Fruit fly (Drosophila melanogaster) whole organism, embryonic: ENCODE measurements around the gene CG3434.

Experiments used
- Aef1 ChIP-seq: fragments of 200-800 bp; sonication (Bioruptor generic); IDR thresholded peaks from 3 replicates; pipeline ENCODE4 v1.3.6; 2022; ENCODE audit warnings: missing biosample characterization, missing genetic modification characterization
- Antp ChIP-seq: fragments of 200-800 bp; sonication (Bioruptor generic); optimal IDR thresholded peaks from 3 replicates; lab custom pipeline; 2016; ENCODE audit warnings: missing biosample characterization, missing genetic modification characterization
- Atf3 ChIP-seq: fragments of 200-800 bp; sonication (Bioruptor generic); optimal IDR thresholded peaks from 3 replicates; lab custom pipeline; 2016; ENCODE audit warnings: missing biosample characterization, missing genetic modification characterization
- CG11504 ChIP-seq: fragments of 200-800 bp; sonication (Bioruptor generic); optimal IDR thresholded peaks from 3 replicates; lab custom pipeline; 2019; ENCODE audit warnings: missing biosample characterization, mild to moderate bottlenecking, missing genetic modification characterization, moderate library complexity
- CG12104 ChIP-seq: fragments of 200-800 bp; sonication (Bioruptor generic); optimal IDR thresholded peaks from 3 replicates; lab custom pipeline; 2016; ENCODE audit warnings: missing biosample characterization, missing genetic modification characterization
- CG15073 ChIP-seq: fragments of 200-800 bp; sonication (Bioruptor generic); optimal IDR thresholded peaks from 2 replicates; lab custom pipeline; 2016; ENCODE audit warnings: missing biosample characterization, missing genetic modification characterization
- CG15514 ChIP-seq: fragments of 200-800 bp; sonication (Bioruptor generic); optimal IDR thresholded peaks from 3 replicates; lab custom pipeline; 2017; ENCODE audit warnings: missing biosample characterization, missing genetic modification characterization, mild to moderate bottlenecking, moderate library complexity, missing genetic modification reagents
- CG1832 ChIP-seq: fragments of 200-800 bp; sonication (Bioruptor generic); optimal IDR thresholded peaks from 2 replicates; lab custom pipeline; 2017; ENCODE audit warnings: missing biosample characterization, mild to moderate bottlenecking, missing genetic modification characterization, inconsistent platforms
- CG18476 ChIP-seq: fragments of 200-800 bp; sonication (Bioruptor generic); optimal IDR thresholded peaks from 2 replicates; lab custom pipeline; 2016; ENCODE audit warnings: missing biosample characterization, mild to moderate bottlenecking, missing genetic modification characterization
- CG18619 ChIP-seq: fragments of 200-800 bp; sonication (Bioruptor generic); optimal IDR thresholded peaks from 3 replicates; lab custom pipeline; 2017; ENCODE audit warnings: missing biosample characterization, mild to moderate bottlenecking, missing genetic modification characterization
- CG2120 ChIP-seq: fragments of 200-800 bp; sonication (Bioruptor generic); optimal IDR thresholded peaks from 3 replicates; lab custom pipeline; 2016; ENCODE audit warnings: missing biosample characterization, missing genetic modification characterization
- CG34376 ChIP-seq: fragments of 200-800 bp; sonication (Bioruptor generic); optimal IDR thresholded peaks from 2 replicates; lab custom pipeline; 2018; ENCODE audit warnings: missing biosample characterization, mild to moderate bottlenecking, missing genetic modification characterization
- CG34422 ChIP-seq: fragments of 200-800 bp; sonication (Bioruptor generic); IDR thresholded peaks from 3 replicates; pipeline ENCODE4 v1.3.6; 2022; ENCODE audit warnings: missing biosample characterization, missing genetic modification characterization
- CG3847 ChIP-seq: fragments of 200-800 bp; sonication (Bioruptor generic); IDR thresholded peaks from 2 replicates; pipeline ENCODE4 v1.3.6; 2022; ENCODE audit warnings: missing biosample characterization, missing genetic modification characterization
- CG4617 ChIP-seq: fragments of 200-800 bp; sonication (Bioruptor generic); optimal IDR thresholded peaks from 3 replicates; lab custom pipeline; 2016; ENCODE audit warnings: missing biosample characterization, missing genetic modification characterization, borderline replicate concordance
- CG7271 ChIP-seq: fragments of 200-800 bp; sonication (Bioruptor generic); optimal IDR thresholded peaks from 2 replicates; lab custom pipeline; 2018; ENCODE audit warnings: missing biosample characterization, mild to moderate bottlenecking, missing genetic modification characterization, moderate library complexity
- CG7745 ChIP-seq: fragments of 200-800 bp; sonication (Bioruptor generic); optimal IDR thresholded peaks from 2 replicates; lab custom pipeline; 2018; ENCODE audit warnings: missing biosample characterization, mild to moderate bottlenecking, missing genetic modification characterization, moderate library complexity
- CG9876 ChIP-seq: fragments of 200-800 bp; sonication (Bioruptor generic); optimal IDR thresholded peaks from 2 replicates; lab custom pipeline; 2016; ENCODE audit warnings: missing biosample characterization, missing genetic modification characterization
- CkIIα-i1 ChIP-seq: fragments of 200-800 bp; sonication (Bioruptor generic); IDR thresholded peaks from 2 replicates; pipeline ENCODE4 v1.3.6; 2022; ENCODE audit warnings: missing biosample characterization, missing genetic modification characterization
- Dip3 ChIP-seq: fragments of 200-800 bp; sonication (Bioruptor generic); optimal IDR thresholded peaks from 3 replicates; lab custom pipeline; 2016; ENCODE audit warnings: missing biosample characterization, missing genetic modification characterization
- E2f1 ChIP-seq: fragments of 200-800 bp; sonication (Bioruptor generic); IDR thresholded peaks from 2 replicates; pipeline ENCODE4 v1.3.6; 2022; ENCODE audit warnings: missing biosample characterization, missing genetic modification characterization
- Fer1 ChIP-seq: fragments of 200-800 bp; sonication (Bioruptor generic); optimal IDR thresholded peaks from 2 replicates; lab custom pipeline; 2017; ENCODE audit warnings: missing biosample characterization, mild to moderate bottlenecking, missing genetic modification characterization
- HLH3B ChIP-seq: fragments of 200-800 bp; sonication (Bioruptor generic); IDR thresholded peaks from 2 replicates; pipeline ENCODE4 v1.3.6; 2022; ENCODE audit warnings: missing biosample characterization, missing genetic modification characterization
- HLH4C ChIP-seq: fragments of 200-800 bp; sonication (Bioruptor generic); IDR thresholded peaks from 3 replicates; pipeline ENCODE4 v1.3.6; 2022; ENCODE audit warnings: missing biosample characterization, missing genetic modification characterization; ENCODE audit not compliant: partially characterized antibody
- NFAT ChIP-seq: fragments of 200-800 bp; sonication (Bioruptor generic); IDR thresholded peaks from 2 replicates; pipeline ENCODE4 v1.3.6; 2022; ENCODE audit warnings: missing biosample characterization, missing genetic modification characterization
- Six4 ChIP-seq: fragments of 200-800 bp; sonication (Bioruptor generic); optimal IDR thresholded peaks from 2 replicates; lab custom pipeline; 2016; ENCODE audit warnings: missing biosample characterization, missing genetic modification characterization
- Sox102F ChIP-seq: fragments of 200-800 bp; sonication (Bioruptor generic); optimal IDR thresholded peaks from 2 replicates; lab custom pipeline; 2018; ENCODE audit warnings: missing biosample characterization, mild to moderate bottlenecking, missing genetic modification characterization, moderate library complexity
- Xrp1 ChIP-seq: fragments of 200-800 bp; sonication (Bioruptor generic); IDR thresholded peaks from 2 replicates; pipeline ENCODE4 v1.3.6; 2022; ENCODE audit warnings: missing biosample characterization, missing genetic modification characterization
- bab2 ChIP-seq: fragments of 200-800 bp; sonication (Bioruptor generic); optimal IDR thresholded peaks from 2 replicates; lab custom pipeline; 2016; ENCODE audit warnings: missing biosample characterization, missing genetic modification characterization
- bsh ChIP-seq, 2 experiments: fragments of 200-800 bp; sonication (Bioruptor generic); optimal IDR thresholded peaks; 2 replicates each; lab custom pipeline; 2017 to 2018; ENCODE audit warnings: mild to moderate bottlenecking in 2 of 2, missing biosample characterization in 2 of 2, missing genetic modification characterization in 2 of 2, moderate library complexity in 1 of 2
- btn ChIP-seq: fragments of 200-800 bp; sonication (Bioruptor generic); optimal IDR thresholded peaks from 2 replicates; lab custom pipeline; 2016; ENCODE audit warnings: missing biosample characterization, missing genetic modification characterization
- caup ChIP-seq: fragments of 200-800 bp; sonication (Bioruptor generic); optimal IDR thresholded peaks from 3 replicates; lab custom pipeline; 2017; ENCODE audit warnings: missing biosample characterization, mild to moderate bottlenecking, missing genetic modification characterization, moderate library complexity; ENCODE audit not compliant: severe bottlenecking
- crp ChIP-seq, 2 experiments: fragments of 200-800 bp; sonication (Bioruptor generic); optimal IDR thresholded peaks; 2 replicates in 1 of 2; 3 replicates in 1 of 2; lab custom pipeline; 2017; ENCODE audit warnings: missing biosample characterization in 2 of 2, missing genetic modification characterization in 2 of 2, mild to moderate bottlenecking in 1 of 2, moderate library complexity in 1 of 2
- gfzf ChIP-seq: fragments of 200-800 bp; sonication (Bioruptor generic); optimal IDR thresholded peaks from 2 replicates; lab custom pipeline; 2016; ENCODE audit warnings: missing biosample characterization, mild to moderate bottlenecking, missing genetic modification characterization, moderate library complexity
- hbn ChIP-seq: fragments of 200-800 bp; sonication (Bioruptor generic); IDR thresholded peaks from 2 replicates; pipeline ENCODE4 v1.3.6; 2022; ENCODE audit warnings: missing biosample characterization, missing genetic modification characterization; ENCODE audit not compliant: partially characterized antibody
- ind ChIP-seq: fragments of 200-800 bp; sonication (Bioruptor generic); optimal IDR thresholded peaks from 3 replicates; lab custom pipeline; 2016; ENCODE audit warnings: missing biosample characterization, missing genetic modification characterization
- inv ChIP-seq: fragments of 200-800 bp; sonication (Bioruptor generic); IDR thresholded peaks from 2 replicates; pipeline ENCODE4 v1.3.6; 2022; ENCODE audit warnings: missing biosample characterization, missing genetic modification characterization; ENCODE audit not compliant: partially characterized antibody
- kni ChIP-seq: fragments of 200-800 bp; sonication (Bioruptor generic); optimal IDR thresholded peaks from 3 replicates; lab custom pipeline; 2017; ENCODE audit warnings: mild to moderate bottlenecking, missing biosample characterization, missing genetic modification reagents, missing genetic modification characterization
- lilli ChIP-seq: fragments of 200-800 bp; sonication (Bioruptor generic); optimal IDR thresholded peaks from 3 replicates; lab custom pipeline; 2016; ENCODE audit warnings: missing biosample characterization, missing genetic modification characterization
- lov ChIP-seq, 2 experiments: fragments of 200-800 bp in 1 of 2; fragments of >200 bp in 1 of 2; sonication (Bioruptor generic) in 1 of 2; IDR thresholded peaks in 1 of 2; optimal IDR thresholded peaks in 1 of 2; 2 replicates in 1 of 2; 3 replicates in 1 of 2; pipeline versions ENCODE4 v1.3.6 to Lab custom; 2017 to 2022; ENCODE audit warnings: missing biosample characterization in 1 of 2, missing genetic modification characterization in 1 of 2
- nerfin-2 ChIP-seq: fragments of 200-800 bp; sonication (Bioruptor generic); IDR thresholded peaks from 2 replicates; pipeline ENCODE4 v1.3.6; 2022; ENCODE audit warnings: missing biosample characterization, missing genetic modification characterization; ENCODE audit not compliant: partially characterized antibody
- pzg ChIP-seq: fragments of 200-800 bp; sonication (Bioruptor generic); optimal IDR thresholded peaks from 3 replicates; lab custom pipeline; 2018; ENCODE audit warnings: missing biosample characterization, mild to moderate bottlenecking, missing genetic modification characterization, moderate library complexity
- ranshi ChIP-seq: fragments of 200-800 bp; sonication (Bioruptor generic); IDR thresholded peaks from 2 replicates; pipeline ENCODE4 v1.3.6; 2022; ENCODE audit warnings: missing biosample characterization, missing genetic modification characterization
- scrt ChIP-seq: fragments of 200-800 bp; sonication (Bioruptor generic); optimal IDR thresholded peaks from 2 replicates; lab custom pipeline; 2018; ENCODE audit warnings: missing biosample characterization, mild to moderate bottlenecking, missing genetic modification characterization, moderate library complexity
- ssp ChIP-seq: fragments of 200-800 bp; sonication (Bioruptor generic); IDR thresholded peaks from 2 replicates; pipeline ENCODE4 v1.3.6; 2022; ENCODE audit warnings: missing biosample characterization, missing genetic modification characterization
- toy ChIP-seq: fragments of 200-800 bp; sonication (Bioruptor generic); IDR thresholded peaks from 2 replicates; pipeline ENCODE4 v1.3.6; 2022; ENCODE audit warnings: missing biosample characterization, missing genetic modification characterization
- trh ChIP-seq: fragments of 200-800 bp; sonication (Bioruptor generic); optimal IDR thresholded peaks from 2 replicates; lab custom pipeline; 2016; ENCODE audit warnings: missing biosample characterization, missing genetic modification characterization
- wdn ChIP-seq: fragments of 200-800 bp; sonication (Bioruptor generic); IDR thresholded peaks from 2 replicates; pipeline ENCODE4 v1.3.6; 2022; ENCODE audit warnings: missing biosample characterization, missing genetic modification characterization
- zf30C ChIP-seq: fragments of 200-800 bp; sonication (Bioruptor generic); optimal IDR thresholded peaks from 3 replicates; lab custom pipeline; 2018; ENCODE audit warnings: missing biosample characterization, mild to moderate bottlenecking, missing genetic modification characterization

CG3434 gene

dm6 chr3L:9457619-9458092, 2.9 kb downstream of the CG3434 start, which contains the start of gene CG3437 (continued):
- TF ChIP-seq ind, result peak; percentile 98
- peak; percentile 95 for TF ChIP-seq CG15514
- peak; percentile 97 for TF ChIP-seq kni (GFP tag; lab: Kevin White, UChicago)
- TF ChIP-seq btn (GFP tag; lab: Kevin White, UChicago), result peak; percentile 97
- TF ChIP-seq toy (GFP tag; lab: Robert Waterston, UW), result peak; percentile 98
- peak; percentile 99 for TF ChIP-seq Dip3
- peak; percentile 96 for TF ChIP-seq CG12104
- TF ChIP-seq CG18476 (GFP tag; lab: Kevin White, UChicago), result peak; percentile 98
- peak; percentile 99 for TF ChIP-seq CG3847 (GFP tag; lab: Robert Waterston, UW)
- TF ChIP-seq bab2 (GFP tag; lab: Kevin White, UChicago), result peak; percentile 99
- TF ChIP-seq wdn (GFP tag; lab: Robert Waterston, UW), result peak; percentile 98
- peak; percentile 98 for TF ChIP-seq CG7271 (tag; lab: Kevin White, UChicago)
- TF ChIP-seq HLH4C (GFP tag; lab: Robert Waterston, UW), result 0 out of 3 replicates have a peak, but pooled peaks have one; percentile 40
- peak; percentile 97 for TF ChIP-seq Six4 (GFP tag; lab: Kevin White, UChicago)
- TF ChIP-seq Antp, result peak; percentile 99
- TF ChIP-seq Atf3, result peak; percentile 98
- TF ChIP-seq lov (optimal IDR thresholded peaks at IDR 0.05; lab: Kevin White, UChicago), result no peak
- TF ChIP-seq lov (GFP tag; IDR thresholded peaks at IDR 0.05; lab: Robert Waterston, UW), result peak; percentile 100
- TF ChIP-seq ranshi (GFP tag; lab: Robert Waterston, UW), result peak; percentile 99
- peak; percentile 99 for TF ChIP-seq CG34376 (GFP tag; lab: Kevin White, UChicago)
- TF ChIP-seq CG34422 (GFP tag; lab: Robert Waterston, UW), result peak; percentile 100
- peak; percentile 40 for TF ChIP-seq zf30C (GFP tag; lab: Kevin White, UChicago)
- TF ChIP-seq CG7745 (tag; lab: Kevin White, UChicago), result peak; percentile 87
- TF ChIP-seq Aef1 (GFP tag; lab: Robert Waterston, UW), result peak; percentile 99
- TF ChIP-seq CG11504 (tag; lab: Kevin White, UChicago), result peak; percentile 98
- TF ChIP-seq pzg (GFP tag; lab: Kevin White, UChicago), result peak; percentile 53
- peak; percentile 98 to 99 for TF ChIP-seq bsh (GFP tag; optimal IDR thresholded peaks at IDR 0.05; lab: Kevin White, UChicago)
- peak; percentile 99 for TF ChIP-seq Fer1 (GFP tag; lab: Kevin White, UChicago)
- peak; percentile 98 for TF ChIP-seq CG4617 (GFP tag; lab: Kevin White, UChicago)
- TF ChIP-seq Sox102F (GFP tag; lab: Kevin White, UChicago), result peak; percentile 99
- TF ChIP-seq NFAT (GFP tag; lab: Robert Waterston, UW), result peak; percentile 99
- TF ChIP-seq ssp (GFP tag; lab: Robert Waterston, UW), result peak; percentile 95
- no peak for TF ChIP-seq nerfin-2
- TF ChIP-seq crp (GFP tag; optimal IDR thresholded peaks at IDR 0.05; lab: Kevin White, UChicago), result peak; percentile 46 to 92
- TF ChIP-seq HLH3B (GFP tag; lab: Robert Waterston, UW), result peak; percentile 99
- peak; percentile 99 for TF ChIP-seq CG2120 (GFP tag; lab: Kevin White, UChicago)
- peak; percentile 97 for TF ChIP-seq scrt
- no peak for TF ChIP-seq CG1832 (GFP tag; lab: Kevin White, UChicago)
- peak; percentile 93 for TF ChIP-seq trh (GFP tag; lab: Kevin White, UChicago)
- peak; percentile 99 for TF ChIP-seq caup
- TF ChIP-seq Xrp1 (GFP tag; lab: Robert Waterston, UW), result peak; percentile 100
- TF ChIP-seq hbn (GFP tag; lab: Robert Waterston, UW), result no peak; the same call in 1 of the 2 replicates
- TF ChIP-seq CG18619, result peak; percentile 98
- peak; percentile 39 for TF ChIP-seq gfzf (GFP tag; lab: Kevin White, UChicago)
- peak; percentile 89 for TF ChIP-seq CG15073
- TF ChIP-seq E2f1, result peak; percentile 99
- peak; percentile 96 for TF ChIP-seq CkIIα-i1 (GFP tag; lab: Robert Waterston, UW)
- TF ChIP-seq lilli (GFP tag; lab: Kevin White, UChicago), result peak; percentile 99
- TF ChIP-seq CG9876, result peak; percentile 97
- 0 out of 2 replicates have a peak, but pooled peaks have one; percentile 21 for TF ChIP-seq inv (GFP tag; lab: Robert Waterston, UW)
